Worm (Caenorhabditis elegans) whole organism, midembryonic: Measurements from ENCODE around the gene fbxb-115.

Source experiments
- T22C8.4 ChIP-seq: fragments of 200-800 bp; sonication (Bioruptor generic); IDR thresholded peaks from 2 replicates; pipeline ENCODE4 v1.3.6; 2022; ENCODE audit warnings: missing genetic modification characterization, missing compliant biosample characterization
- cog-1 ChIP-seq: sonication (generic microtip); optimal IDR thresholded peaks from 2 replicates; lab custom pipeline; 2016; ENCODE audit warnings: missing genetic modification characterization, missing compliant biosample characterization
- flt-1 ChIP-seq: fragments of 200-800 bp; sonication (Bioruptor generic); IDR thresholded peaks from 2 replicates; pipeline ENCODE4 v1.3.6; 2022; ENCODE audit warnings: missing genetic modification characterization, missing compliant biosample characterization
- klf-2 ChIP-seq: fragments of 200-800 bp; sonication (Bioruptor generic); conservative IDR thresholded peaks from 2 replicates; pipeline ENCODE4 v1.3.6; 2022; ENCODE audit warnings: missing genetic modification reagents, missing genetic modification characterization, missing compliant biosample characterization
- ref-1 ChIP-seq: fragments of 200-800 bp; sonication (Bioruptor generic); conservative IDR thresholded peaks from 2 replicates; pipeline ENCODE4 v1.3.6; 2022; ENCODE audit warnings: missing genetic modification reagents, missing genetic modification characterization, missing compliant biosample characterization
- ztf-23 ChIP-seq: fragments of 200-800 bp; sonication (Bioruptor generic); IDR thresholded peaks from 2 replicates; pipeline ENCODE4 v1.3.6; 2022; ENCODE audit warnings: missing genetic modification reagents, missing genetic modification characterization, missing compliant biosample characterization
- ztf-29 ChIP-seq: fragments of 200-800 bp; sonication (Bioruptor generic); IDR thresholded peaks from 2 replicates; pipeline ENCODE4 v1.3.6; 2022; ENCODE audit warnings: missing genetic modification reagents, missing genetic modification characterization, missing compliant biosample characterization

DNA sequence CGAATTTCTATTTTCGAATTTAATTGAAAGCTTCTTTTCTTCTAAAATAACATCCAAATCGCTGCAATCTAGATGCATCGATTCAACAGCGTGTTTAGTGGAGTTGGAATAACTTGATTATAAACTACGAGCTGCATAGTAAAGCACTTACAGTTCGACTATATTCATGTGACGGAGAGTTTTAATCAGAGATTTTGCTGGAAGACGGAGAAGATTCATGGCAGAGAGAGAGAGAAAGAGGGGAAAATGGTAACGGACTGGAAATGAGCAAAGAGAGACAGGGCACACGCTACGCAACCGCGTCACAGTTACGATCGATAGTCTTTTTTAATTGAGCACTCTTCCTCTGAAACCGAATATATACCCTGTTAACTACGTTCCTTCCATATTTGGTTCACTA, 6.6 kb downstream of the fbxb-115 start, which contains the start of gene fbxb-116:
- TF ChIP-seq cog-1 (no peak), flt-1 (GFP tag; lab: Robert Waterston, UW) (no peak), klf-2 (GFP tag; lab: Robert Waterston, UW) (no peak), T22C8.4 (GFP tag; lab: Robert Waterston, UW) (no peak), ztf-23 (GFP tag; lab: Robert Waterston, UW) (no peak), ref-1 (GFP tag; lab: Robert Waterston, UW) (no peak), ztf-29 (no peak)
